Worm (Caenorhabditis elegans): Measurements from ENCODE around the gene C27A7.8.
"Not testable (repeated sequence)": the region's sequence is repeated elsewhere in the genome, so short reads cannot be mapped to it uniquely, and the experiment has no call there.

The C27A7.8 gene

ce11 chrV:12152857-12153256, at the start of gene C27A7.8:
C27A7.8 (plus strand) TSS chrV:12153157.
- TF ChIP-seq unc-62 (GFP tag; optimal IDR thresholded peaks at IDR 0.05) = no peak

- TF ChIP-seq unc-62 (GFP tag; optimal IDR thresholded peaks at IDR 0.05) = no peak
These were observed 49.0 kb upstream of the C27A7.8 start, which contains the start of gene nhr-153 for ce11 chrV:12103920-12104319. nhr-153 (plus strand) TSS chrV:12104220.

- no peak for TF ChIP-seq unc-62 (GFP tag; optimal IDR thresholded peaks at IDR 0.05)
These were observed 46.1 kb upstream of the C27A7.8 start, which contains the start of gene nhr-136 for ce11 chrV:12106841-12107240. nhr-136 (plus strand) TSS chrV:12107141.

- no peak for TF ChIP-seq unc-62 (GFP tag; optimal IDR thresholded peaks at IDR 0.05)
These were observed 41.5 kb upstream of the C27A7.8 start, which contains the start of gene lhpp-1 for ce11 chrV:12111452-12111851. lhpp-1 (minus strand) TSS chrV:12111805.

- TF ChIP-seq unc-62 (GFP tag; optimal IDR thresholded peaks at IDR 0.05) = no peak
These were observed 39.2 kb upstream of the C27A7.8 start for ce11 chrV:12113726-12114125.

ce11 chrV:12114693-12115092, 38.3 kb upstream of the C27A7.8 start, which contains the start of gene spin-1:
spin-1 (plus strand) TSS chrV:12114993.
- TF ChIP-seq unc-62 (GFP tag; optimal IDR thresholded peaks at IDR 0.05) = no peak

- TF ChIP-seq unc-62 (GFP tag; optimal IDR thresholded peaks at IDR 0.05) = no peak
These were observed 37.8 kb upstream of the C27A7.8 start for ce11 chrV:12115150-12115549.

ce11 chrV:12117567-12118053, 35.3 kb upstream of the C27A7.8 start, which contains the start of gene C13C4.8:
C13C4.8 (plus strand) TSS chrV:12118003.
- no peak for TF ChIP-seq unc-62 (GFP tag; optimal IDR thresholded peaks at IDR 0.05)

- TF ChIP-seq unc-62 (GFP tag; optimal IDR thresholded peaks at IDR 0.05) = no peak
These were observed 32.6 kb upstream of the C27A7.8 start, which contains the start of gene C13C4.7 for ce11 chrV:12120381-12120780. C13C4.7 (minus strand) TSS chrV:12120481.

- TF ChIP-seq unc-62 (GFP tag; optimal IDR thresholded peaks at IDR 0.05) = no peak
These were observed 31.7 kb upstream of the C27A7.8 start, which contains the start of gene C13C4.6 for ce11 chrV:12121274-12121673. C13C4.6 (plus strand) TSS chrV:12121574.

- not testable (repeated sequence) for TF ChIP-seq unc-62 (GFP tag; optimal IDR thresholded peaks at IDR 0.05)
These were observed 22.3 kb upstream of the C27A7.8 start, which contains the start of gene C27A7.6 for ce11 chrV:12130688-12131087. C27A7.6 (minus strand) TSS chrV:12130788.

ce11 chrV:12131157-12131556, 21.8 kb upstream of the C27A7.8 start, which contains the start of gene enpp-1:
enpp-1 (plus strand) TSS chrV:12131457.
- not testable (repeated sequence) for TF ChIP-seq unc-62 (GFP tag; optimal IDR thresholded peaks at IDR 0.05)

- no peak for TF ChIP-seq unc-62 (GFP tag; optimal IDR thresholded peaks at IDR 0.05)
These were observed 15.0 kb upstream of the C27A7.8 start for ce11 chrV:12137942-12138341.

ce11 chrV:12140625-12141024, 12.3 kb upstream of the C27A7.8 start, which contains the start of gene C27A7.3:
C27A7.3 (plus strand) TSS chrV:12140925.
- no peak for TF ChIP-seq unc-62 (GFP tag; optimal IDR thresholded peaks at IDR 0.05)

ce11 chrV:12150607-12151006, 2.4 kb upstream of the C27A7.8 start, which contains the start of gene che-11:
che-11 (minus strand) TSS chrV:12150707.
- TF ChIP-seq unc-62 (GFP tag; optimal IDR thresholded peaks at IDR 0.05) = no peak

ce11 chrV:12153784-12154183, 827 bp downstream of the C27A7.8 start:
- no peak for TF ChIP-seq unc-62 (GFP tag; optimal IDR thresholded peaks at IDR 0.05)

- no peak for TF ChIP-seq unc-62 (GFP tag; optimal IDR thresholded peaks at IDR 0.05)
These were observed 1.6 kb downstream of the C27A7.8 start, which contains the start of gene C27A7.9 for ce11 chrV:12154554-12154953. C27A7.9 (minus strand) TSS chrV:12154654.

Measured in whole organism, dauer.